Worm (Caenorhabditis elegans): ENCODE measurements around the gene prp-40.

The prp-40 gene

ce11 chrIII:9521410-9522090, at the start of gene prp-40, which contains the start of gene clu-1 (continued):
- TF ChIP-seq cebp-2 (GFP tag; IDR thresholded peaks at IDR 0.05) (no peak), T07F8.4 (tag; optimal IDR thresholded peaks at IDR 0.05) (no peak), K12H6.12 (tag; optimal IDR thresholded peaks at IDR 0.05) (peak; percentile 70), ztf-25 (GFP tag; IDR thresholded peaks at IDR 0.05) (no peak), nhr-80 (tag; optimal IDR thresholded peaks at IDR 0.05) (peak; percentile 76), ZK185.1 (tag; optimal IDR thresholded peaks at IDR 0.05; ENCODE audit: poor library complexity, severe bottlenecking) (peak; percentile 69), Y53G8AR.9 (GFP tag; conservative IDR thresholded peaks at IDR 0.05) (peak; percentile 80; the same call in 1 of the 2 replicates), pha-4 (tag; optimal IDR thresholded peaks at IDR 0.05) (no peak), akir-1 (GFP tag; optimal IDR thresholded peaks at IDR 0.05) (no peak), sptf-2 (GFP tag; optimal IDR thresholded peaks at IDR 0.05) (peak; percentile 13), somi-1 (GFP tag; optimal IDR thresholded peaks at IDR 0.05) (no peak), B0336.3 (GFP tag; IDR thresholded peaks at IDR 0.05) (peak; percentile 80), hlh-26 (GFP tag; conservative IDR thresholded peaks at IDR 0.05) (no peak), hmg-1.2 (GFP tag; IDR thresholded peaks at IDR 0.05) (peak; percentile 75), mel-28 (tag; optimal IDR thresholded peaks at IDR 0.05; ENCODE audit: borderline replicate concordance) (no peak), madf-6 (GFP tag; IDR thresholded peaks at IDR 0.05) (peak; percentile 79), F37B4.10 (GFP tag; IDR thresholded peaks at IDR 0.05) (no peak), egrh-3 (GFP tag; IDR thresholded peaks at IDR 0.05) (no peak), snpc-1.1 (tag; optimal IDR thresholded peaks at IDR 0.05; ENCODE audit: insufficient read depth) (peak; percentile 3), ceh-27 (GFP tag; optimal IDR thresholded peaks at IDR 0.05) (peak; percentile 85), madf-3 (GFP tag; IDR thresholded peaks at IDR 0.05) (no peak), F57A8.1 (GFP tag; optimal IDR thresholded peaks at IDR 0.05) (no peak), unc-62 (GFP tag; optimal IDR thresholded peaks at IDR 0.05) (no peak), attf-6 (GFP tag; IDR thresholded peaks at IDR 0.05) (no peak), aptf-3 (GFP tag; IDR thresholded peaks at IDR 0.05) (no peak), B0019.2 (GFP tag; conservative IDR thresholded peaks at IDR 0.05) (0 out of 2 replicates have a peak, but pooled peaks have one; percentile 33), chd-7 (tag; optimal IDR thresholded peaks at IDR 0.05) (no peak), unc-130 (GFP tag; optimal IDR thresholded peaks at IDR 0.05) (peak; percentile 39), nhr-120 (GFP tag; IDR thresholded peaks at IDR 0.05) (no peak), nhr-90 (tag; optimal IDR thresholded peaks at IDR 0.05) (no peak), him-1 (tag; optimal IDR thresholded peaks at IDR 0.05) (peak; percentile 27), mxl-1 (tag; optimal IDR thresholded peaks at IDR 0.05) (no peak), lsl-1 (GFP tag; optimal IDR thresholded peaks at IDR 0.05) (peak; percentile 72), snpc-4 (GFP tag; optimal IDR thresholded peaks at IDR 0.05) (no peak), snpc-4 (tag; optimal IDR thresholded peaks at IDR 0.05) (peak; percentile 64 to 77 (median 70)), sea-2 (GFP tag; IDR thresholded peaks at IDR 0.05) (no peak), Y53F4B.3 (GFP tag; IDR thresholded peaks at IDR 0.05) (no peak), efl-1 (GFP tag; optimal IDR thresholded peaks at IDR 0.05) (peak; percentile 54), madf-8 (GFP tag; conservative IDR thresholded peaks at IDR 0.05) (peak; percentile 45), madf-10 (tag; optimal IDR thresholded peaks at IDR 0.05) (peak; percentile 23), ztf-26 (tag; optimal IDR thresholded peaks at IDR 0.05) (peak; percentile 40), mcd-1 (GFP tag; IDR thresholded peaks at IDR 0.05) (peak; percentile 95), tlf-1 (GFP tag; optimal IDR thresholded peaks at IDR 0.05) (peak; percentile 69), snpc-1.3 (tag; optimal IDR thresholded peaks at IDR 0.05; ENCODE audit: insufficient read depth) (peak; percentile 76), fkh-3 (tag; optimal IDR thresholded peaks at IDR 0.05) (no peak), mes-4 (tag; optimal IDR thresholded peaks at IDR 0.05) (no peak), hsf-1 (GFP tag; IDR thresholded peaks at IDR 0.05) (peak; percentile 35; the same call in 1 of the 2 replicates), C17E4.6 (GFP tag; IDR thresholded peaks at IDR 0.05) (0 out of 2 replicates have a peak, but pooled peaks have one; percentile 26)

All from whole organism, young adult.